Fruit fly (Drosophila melanogaster): ENCODE results near the gene BigH1.
A peak's percentile ranks its signal among the peaks of the same experiment; 100 is the strongest.

Gene BigH1

DNA sequence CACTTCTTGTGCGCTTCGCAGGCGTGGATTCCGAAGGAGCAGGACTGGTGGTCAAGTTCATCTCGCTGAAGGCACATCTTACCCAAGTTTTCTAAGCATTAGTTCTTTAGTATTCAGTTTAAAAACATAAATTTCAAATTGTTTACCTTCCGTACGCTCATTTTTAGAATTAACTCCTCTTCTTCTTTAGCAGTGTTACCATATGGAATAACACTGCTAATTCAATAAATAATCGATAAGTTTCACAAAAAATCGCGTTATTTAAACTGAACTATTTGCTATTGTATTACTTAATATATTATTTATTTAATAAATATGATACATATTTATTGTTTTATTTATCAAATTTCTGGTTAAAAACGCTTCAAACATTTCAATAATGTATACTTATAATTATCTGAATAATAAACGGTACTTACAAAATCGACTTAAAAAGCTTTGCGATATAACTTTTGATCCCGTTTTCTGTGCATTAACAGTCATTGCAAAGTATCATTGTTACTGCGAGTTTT is at the start of gene BigH1, which contains the start of gene Rad17 (continued):
- TF ChIP-seq repo (GFP tag; optimal IDR thresholded peaks at IDR 0.05) (no peak), Antp (GFP tag; optimal IDR thresholded peaks at IDR 0.05) (no peak), CG2116 (GFP tag; optimal IDR thresholded peaks at IDR 0.05) (peak; percentile 80), CG43689 (GFP tag; IDR thresholded peaks at IDR 0.05) (no peak), pnt (GFP tag; optimal IDR thresholded peaks at IDR 0.05) (no peak), HmgZ (tag; optimal IDR thresholded peaks at IDR 0.05) (no peak), CG12744 (GFP tag; optimal IDR thresholded peaks at IDR 0.05) (no peak), crol (GFP tag; IDR thresholded peaks at IDR 0.05) (no peak), sc (optimal IDR thresholded peaks at IDR 0.05) (no peak), sc (GFP tag; optimal IDR thresholded peaks at IDR 0.05) (no peak), gem (tag; optimal IDR thresholded peaks at IDR 0.05) (no peak), CG17385 (GFP tag; optimal IDR thresholded peaks at IDR 0.05) (peak; percentile 92), usp (GFP tag; optimal IDR thresholded peaks at IDR 0.05) (no peak), MESR4 (GFP tag; optimal IDR thresholded peaks at IDR 0.05) (peak; percentile 30), sens (GFP tag) (no peak), bigmax (GFP tag; optimal IDR thresholded peaks at IDR 0.05) (no peak), MBD-R2 (GFP tag; IDR thresholded peaks at IDR 0.05) (peak; percentile 49; the same call in 1 of the 2 replicates), CG13287 (GFP tag; IDR thresholded peaks at IDR 0.05; ENCODE audit: partially characterized antibody) (peak; percentile 60), hbn (GFP tag; IDR thresholded peaks at IDR 0.05; ENCODE audit: partially characterized antibody) (no peak; the same call in 1 of the 2 replicates), Taf1 (GFP tag; IDR thresholded peaks at IDR 0.05) (no peak), fd3F (GFP tag; optimal IDR thresholded peaks at IDR 0.05) (no peak), grau (tag; optimal IDR thresholded peaks at IDR 0.05) (no peak), nau (GFP tag; optimal IDR thresholded peaks at IDR 0.05) (no peak), CG33557 (GFP tag; optimal IDR thresholded peaks at IDR 0.05) (no peak), vnd (GFP tag; IDR thresholded peaks at IDR 0.05; ENCODE audit: partially characterized antibody) (0 out of 3 replicates have a peak, but pooled peaks have one; percentile 36), pzg (GFP tag; optimal IDR thresholded peaks at IDR 0.05) (peak; percentile 12), CG3847 (GFP tag; IDR thresholded peaks at IDR 0.05) (no peak), CG10462 (GFP tag; optimal IDR thresholded peaks at IDR 0.05) (no peak), CG9727 (GFP tag; optimal IDR thresholded peaks at IDR 0.05) (no peak), nerfin-2 (GFP tag; IDR thresholded peaks at IDR 0.05; ENCODE audit: partially characterized antibody) (no peak), unc-4 (GFP tag; IDR thresholded peaks at IDR 0.05; ENCODE audit: partially characterized antibody) (peak; percentile 35; the same call in 1 of the 2 replicates), org-1 (GFP tag; optimal IDR thresholded peaks at IDR 0.05) (no peak), Sox102F (GFP tag; optimal IDR thresholded peaks at IDR 0.05) (no peak), unpg (GFP tag; optimal IDR thresholded peaks at IDR 0.05) (no peak), Myb (GFP tag; optimal IDR thresholded peaks at IDR 0.05) (peak; percentile 10), lov (optimal IDR thresholded peaks at IDR 0.05) (no peak), lov (GFP tag; IDR thresholded peaks at IDR 0.05) (no peak), her (GFP tag; optimal IDR thresholded peaks at IDR 0.05) (no peak), MTF-1 (GFP tag; optimal IDR thresholded peaks at IDR 0.05; ENCODE audit: borderline replicate concordance) (no peak), zfh1 (GFP tag; IDR thresholded peaks at IDR 0.05) (no peak), h (optimal IDR thresholded peaks at IDR 0.05) (no peak), Dad (GFP tag; optimal IDR thresholded peaks at IDR 0.05) (no peak), CG15696 (tag; optimal IDR thresholded peaks at IDR 0.05) (no peak), hkb (optimal IDR thresholded peaks at IDR 0.05) (no peak), hkb (GFP tag; IDR thresholded peaks at IDR 0.05) (no peak), az2 (GFP tag; optimal IDR thresholded peaks at IDR 0.05) (no peak), BEAF-32 (GFP tag; optimal IDR thresholded peaks at IDR 0.05) (peak; percentile 27), GATAe (GFP tag; conservative IDR thresholded peaks at IDR 0.05) (no peak), NC2α (GFP tag; optimal IDR thresholded peaks at IDR 0.05) (no peak), CG10209 (GFP tag; optimal IDR thresholded peaks at IDR 0.05) (no peak)

Measured in whole organism, embryonic.